Fruit fly (Drosophila melanogaster) whole organism, embryonic: ENCODE measurements around the gene Strip.

Source experiments
- Atf6 ChIP-seq: fragments of 200-800 bp; sonication (Bioruptor generic); IDR thresholded peaks from 2 replicates; pipeline ENCODE4 v1.3.6; 2022; ENCODE audit warnings: missing biosample characterization, missing genetic modification characterization
- Blimp-1 ChIP-seq: fragments of 200-800 bp; sonication (Bioruptor generic); optimal IDR thresholded peaks from 3 replicates; lab custom pipeline; 2018; ENCODE audit warnings: missing biosample characterization, missing genetic modification characterization, mild to moderate bottlenecking, moderate library complexity, missing genetic modification reagents
- CG11504 ChIP-seq: fragments of 200-800 bp; sonication (Bioruptor generic); optimal IDR thresholded peaks from 3 replicates; lab custom pipeline; 2019; ENCODE audit warnings: missing biosample characterization, mild to moderate bottlenecking, missing genetic modification characterization, moderate library complexity
- CG11723 ChIP-seq: fragments of 200-800 bp; sonication (Bioruptor generic); optimal IDR thresholded peaks from 2 replicates; lab custom pipeline; 2017; ENCODE audit warnings: missing biosample characterization, mild to moderate bottlenecking, missing genetic modification characterization
- CG12659 ChIP-seq: fragments of 200-800 bp; sonication (Bioruptor generic); optimal IDR thresholded peaks from 3 replicates; lab custom pipeline; 2017; ENCODE audit warnings: mild to moderate bottlenecking, missing biosample characterization, missing genetic modification reagents, missing genetic modification characterization
- CG12769 ChIP-seq: fragments of 200-800 bp; sonication (Bioruptor generic); optimal IDR thresholded peaks from 2 replicates; lab custom pipeline; 2019; ENCODE audit warnings: missing biosample characterization, mild to moderate bottlenecking, missing genetic modification characterization, moderate library complexity
- CG13424 ChIP-seq: fragments of 200-800 bp; sonication (Bioruptor generic); optimal IDR thresholded peaks from 2 replicates; lab custom pipeline; 2019; ENCODE audit warnings: missing biosample characterization, mild to moderate bottlenecking, missing genetic modification characterization, moderate library complexity
- CG14441 ChIP-seq: fragments of 200-800 bp; sonication (Bioruptor generic); IDR thresholded peaks from 2 replicates; pipeline ENCODE4 v1.3.6; 2022; ENCODE audit warnings: missing biosample characterization, missing genetic modification characterization
- CG15269 ChIP-seq: fragments of 200-800 bp; sonication (Bioruptor generic); optimal IDR thresholded peaks from 2 replicates; lab custom pipeline; 2018; ENCODE audit warnings: missing biosample characterization, mild to moderate bottlenecking, missing genetic modification characterization, moderate library complexity
- CG1603 ChIP-seq: fragments of 200-800 bp; sonication (Bioruptor generic); optimal IDR thresholded peaks from 2 replicates; lab custom pipeline; 2019; ENCODE audit warnings: missing biosample characterization, mild to moderate bottlenecking, missing genetic modification characterization, moderate library complexity
- CG2120 ChIP-seq: fragments of 200-800 bp; sonication (Bioruptor generic); optimal IDR thresholded peaks from 3 replicates; lab custom pipeline; 2016; ENCODE audit warnings: missing biosample characterization, missing genetic modification characterization
- CG2678 ChIP-seq: fragments of 200-800 bp; sonication (Bioruptor generic); optimal IDR thresholded peaks from 3 replicates; lab custom pipeline; 2019; ENCODE audit warnings: missing biosample characterization, mild to moderate bottlenecking, missing genetic modification characterization, moderate library complexity
- CG6175 ChIP-seq: fragments of 200-800 bp; sonication (Bioruptor generic); IDR thresholded peaks from 3 replicates; pipeline ENCODE4 v1.3.6; 2022; ENCODE audit warnings: missing biosample characterization, missing genetic modification characterization
- CG7745 ChIP-seq: fragments of 200-800 bp; sonication (Bioruptor generic); optimal IDR thresholded peaks from 2 replicates; lab custom pipeline; 2018; ENCODE audit warnings: missing biosample characterization, mild to moderate bottlenecking, missing genetic modification characterization, moderate library complexity
- CG8290 ChIP-seq, 3 experiments: fragments of 200-800 bp; sonication (Bioruptor generic); optimal IDR thresholded peaks; 2 replicates each; lab custom pipeline; 2016 to 2019; ENCODE audit warnings: missing biosample characterization in 3 of 3, missing genetic modification characterization in 3 of 3, mild to moderate bottlenecking in 2 of 3, moderate library complexity in 1 of 3
- CG9797 ChIP-seq: fragments of 200-800 bp; sonication (Bioruptor generic); optimal IDR thresholded peaks from 3 replicates; lab custom pipeline; 2018; ENCODE audit warnings: missing biosample characterization, mild to moderate bottlenecking, missing genetic modification characterization
- D ChIP-seq, 2 experiments: fragments of 200-800 bp in 1 of 2; fragments of >200 bp in 1 of 2; sonication (Bioruptor generic) in 1 of 2; optimal IDR thresholded peaks; 2 replicates in 1 of 2; 3 replicates in 1 of 2; lab custom pipeline; 2017; ENCODE audit warnings: mild to moderate bottlenecking in 1 of 2, missing biosample characterization in 1 of 2, missing genetic modification characterization in 1 of 2, missing genetic modification reagents in 1 of 2
- Dbx ChIP-seq: fragments of 200-800 bp; sonication (Bioruptor generic); IDR thresholded peaks from 3 replicates; pipeline ENCODE4 v1.3.6; 2022; ENCODE audit warnings: missing biosample characterization, missing genetic modification characterization
- Med ChIP-seq: fragments of 200-800 bp; sonication (Bioruptor generic); peaks from one replicate; lab custom pipeline; 2016; ENCODE audit warnings: missing biosample characterization, missing genetic modification characterization, mild to moderate bottlenecking, inconsistent platforms, moderate library complexity
- Neu2 ChIP-seq: fragments of 200-800 bp; sonication (Bioruptor generic); optimal IDR thresholded peaks from 3 replicates; lab custom pipeline; 2016; ENCODE audit warnings: missing biosample characterization, missing genetic modification characterization, borderline replicate concordance
- Oaz ChIP-seq: fragments of 200-800 bp; sonication (Bioruptor generic); IDR thresholded peaks from 2 replicates; pipeline ENCODE4 v1.3.6; 2022; ENCODE audit warnings: missing biosample characterization, missing genetic modification characterization
- Pdp1 ChIP-seq, 2 experiments: fragments of 200-800 bp; sonication (Bioruptor generic); optimal IDR thresholded peaks; 3 replicates each; lab custom pipeline; 2016; ENCODE audit warnings: missing biosample characterization in 2 of 2, missing genetic modification characterization in 2 of 2, mild to moderate bottlenecking in 1 of 2, moderate library complexity in 1 of 2
- Ptx1 ChIP-seq: fragments of 200-800 bp; sonication (Bioruptor generic); IDR thresholded peaks from 2 replicates; pipeline ENCODE4 v1.3.6; 2022; ENCODE audit warnings: missing biosample characterization, missing genetic modification characterization
- Ssrp ChIP-seq: fragments of 200-800 bp; sonication (Bioruptor generic); optimal IDR thresholded peaks from 2 replicates; lab custom pipeline; 2018; ENCODE audit warnings: missing biosample characterization, mild to moderate bottlenecking, missing genetic modification characterization, moderate library complexity
- Taf1 ChIP-seq: fragments of 200-800 bp; sonication (Bioruptor generic); IDR thresholded peaks from 2 replicates; pipeline ENCODE4 v1.3.6; 2022; ENCODE audit warnings: missing biosample characterization, missing genetic modification characterization
- al ChIP-seq: fragments of 200-800 bp; sonication (Bioruptor generic); IDR thresholded peaks from 2 replicates; pipeline ENCODE4 v1.3.6; 2022; ENCODE audit warnings: missing biosample characterization, missing genetic modification characterization
- crol ChIP-seq: fragments of 200-800 bp; sonication (Bioruptor generic); IDR thresholded peaks from 2 replicates; pipeline ENCODE4 v1.3.6; 2022; ENCODE audit warnings: missing biosample characterization, missing genetic modification characterization
- dmrt99B ChIP-seq: fragments of 200-800 bp; sonication (Bioruptor generic); optimal IDR thresholded peaks from 2 replicates; lab custom pipeline; 2018; ENCODE audit warnings: missing biosample characterization, mild to moderate bottlenecking, missing genetic modification characterization, moderate library complexity
- dysf ChIP-seq: fragments of 200-800 bp; sonication (Bioruptor generic); IDR thresholded peaks from 3 replicates; pipeline ENCODE4 v1.3.6; 2022; ENCODE audit warnings: missing biosample characterization, missing genetic modification characterization
- eyg ChIP-seq: fragments of 200-800 bp; sonication (Bioruptor generic); optimal IDR thresholded peaks from 3 replicates; lab custom pipeline; 2016; ENCODE audit warnings: missing biosample characterization, missing genetic modification characterization
- gro ChIP-seq: fragments of 200-800 bp; sonication (Bioruptor generic); optimal IDR thresholded peaks from 2 replicates; lab custom pipeline; 2016; ENCODE audit warnings: missing biosample characterization, missing genetic modification characterization
- gsb ChIP-seq: fragments of 200-800 bp; sonication (Bioruptor generic); IDR thresholded peaks from 2 replicates; pipeline ENCODE4 v1.3.6; 2022; ENCODE audit warnings: missing biosample characterization, missing genetic modification characterization
- insv ChIP-seq, 2 experiments: fragments of 200-800 bp; sonication (Bioruptor generic); optimal IDR thresholded peaks; 3 replicates each; lab custom pipeline; 2016 to 2018; ENCODE audit warnings: missing biosample characterization in 2 of 2, missing genetic modification characterization in 2 of 2
- lab ChIP-seq: fragments of 200-800 bp; sonication (Bioruptor generic); optimal IDR thresholded peaks from 3 replicates; lab custom pipeline; 2017; ENCODE audit warnings: missing biosample characterization, missing genetic modification characterization, mild to moderate bottlenecking, moderate library complexity, missing genetic modification reagents
- lov ChIP-seq, 2 experiments: fragments of 200-800 bp in 1 of 2; fragments of >200 bp in 1 of 2; sonication (Bioruptor generic) in 1 of 2; IDR thresholded peaks in 1 of 2; optimal IDR thresholded peaks in 1 of 2; 2 replicates in 1 of 2; 3 replicates in 1 of 2; pipeline versions ENCODE4 v1.3.6 to Lab custom; 2017 to 2022; ENCODE audit warnings: missing biosample characterization in 1 of 2, missing genetic modification characterization in 1 of 2
- org-1 ChIP-seq: fragments of 200-800 bp; sonication (Bioruptor generic); optimal IDR thresholded peaks from 2 replicates; lab custom pipeline; 2017; ENCODE audit warnings: missing biosample characterization, missing genetic modification characterization
- prd ChIP-seq, 3 experiments: fragments of >200 bp in 2 of 3; fragments of 200-800 bp in 1 of 3; sonication (Bioruptor generic) in 1 of 3; optimal IDR thresholded peaks in 2 of 3; IDR thresholded peaks in 1 of 3; 2 replicates in 2 of 3; 3 replicates in 1 of 3; pipeline versions ENCODE4 v1.3.6 to Lab custom; 2017 to 2022; ENCODE audit warnings: missing biosample characterization in 1 of 3, missing genetic modification characterization in 1 of 3
- pros ChIP-seq: fragments of 200-800 bp; sonication (Bioruptor generic); optimal IDR thresholded peaks from 3 replicates; lab custom pipeline; 2019; ENCODE audit warnings: missing biosample characterization, mild to moderate bottlenecking, missing genetic modification characterization, moderate library complexity
- row ChIP-seq: fragments of 200-800 bp; sonication (Bioruptor generic); IDR thresholded peaks from 3 replicates; pipeline ENCODE4 v1.3.6; 2022; ENCODE audit warnings: missing biosample characterization, missing genetic modification characterization
- sens ChIP-seq: fragments of 200-800 bp; sonication (Bioruptor generic); peaks from one replicate; lab custom pipeline; 2016; ENCODE audit warnings: missing biosample characterization, missing genetic modification characterization
- seq ChIP-seq: fragments of 200-800 bp; sonication (Bioruptor generic); IDR thresholded peaks from 2 replicates; pipeline ENCODE4 v1.3.6; 2022; ENCODE audit warnings: missing biosample characterization, missing genetic modification characterization
- slbo ChIP-seq: fragments of 200-800 bp; sonication (Bioruptor generic); IDR thresholded peaks from 2 replicates; pipeline ENCODE4 v1.3.6; 2022; ENCODE audit warnings: missing biosample characterization, missing genetic modification characterization
- stc ChIP-seq: fragments of 200-800 bp; sonication (Bioruptor generic); IDR thresholded peaks from 2 replicates; pipeline ENCODE4 v1.3.6; 2022; ENCODE audit warnings: missing biosample characterization, missing genetic modification characterization
- tin ChIP-seq: fragments of 200-800 bp; sonication (Bioruptor generic); optimal IDR thresholded peaks from 3 replicates; lab custom pipeline; 2016; ENCODE audit warnings: missing biosample characterization, missing genetic modification characterization
- trem ChIP-seq: fragments of 200-800 bp; optimal IDR thresholded peaks from 3 replicates; lab custom pipeline; 2019; ENCODE audit warnings: missing biosample characterization, mild to moderate bottlenecking, missing genetic modification characterization, moderate library complexity
- vvl ChIP-seq: fragments of 200-800 bp; sonication (Bioruptor generic); IDR thresholded peaks from 2 replicates; pipeline ENCODE4 v1.3.6; 2022; ENCODE audit warnings: missing biosample characterization, missing genetic modification characterization

Gene Strip

DNA sequence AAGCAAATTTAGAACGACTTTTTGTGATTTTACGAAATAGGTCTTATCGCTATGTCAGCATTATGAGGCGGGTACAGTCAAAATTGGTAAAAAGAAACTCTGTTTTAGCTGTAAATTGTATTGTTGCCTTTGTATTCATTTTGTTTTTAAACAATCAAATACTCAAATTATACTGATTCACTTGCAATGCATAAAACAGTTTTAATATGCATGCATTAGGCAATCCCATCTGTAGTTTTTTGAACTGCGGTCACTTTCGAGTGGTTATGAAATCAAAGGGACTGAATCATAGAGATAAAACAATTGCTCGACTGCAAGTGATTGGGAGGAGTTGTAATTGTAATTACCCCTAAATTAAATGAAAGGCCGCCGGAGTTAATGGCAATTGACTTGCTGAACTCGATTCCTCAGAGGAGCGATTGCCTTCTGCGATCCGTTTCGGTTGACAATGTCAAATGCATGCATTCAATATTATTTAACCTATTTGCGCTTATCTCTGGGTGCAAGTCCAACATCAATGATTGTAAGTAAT lies 11.1 kb upstream of the Strip start (continued):
- TF ChIP-seq D (optimal IDR thresholded peaks at IDR 0.05; lab: Kevin White, UChicago): no peak
- no peak for TF ChIP-seq D (GFP tag; optimal IDR thresholded peaks at IDR 0.05; lab: Kevin White, UChicago)
- peak; percentile 15 for TF ChIP-seq CG12769
- TF ChIP-seq dmrt99B (tag; lab: Kevin White, UChicago): peak; percentile 0
- TF ChIP-seq CG8290 (GFP tag; optimal IDR thresholded peaks at IDR 0.05; lab: Kevin White, UChicago): no peak
- TF ChIP-seq CG8290 (tag; optimal IDR thresholded peaks at IDR 0.05; lab: Kevin White, UChicago): peak in 1 of 2 experiments; percentile 38
- peak; percentile 20 for TF ChIP-seq CG2678 (tag; lab: Kevin White, UChicago)
- TF ChIP-seq CG15269: peak; percentile 45
- TF ChIP-seq prd (optimal IDR thresholded peaks at IDR 0.05; lab: Kevin White, UChicago): no peak
- TF ChIP-seq prd (GFP tag; IDR thresholded peaks at IDR 0.05; lab: Robert Waterston, UW): 0 out of 3 replicates have a peak, but pooled peaks have one; percentile 9
- peak; percentile 58 for TF ChIP-seq Med (GFP tag; lab: Kevin White, UChicago)
- peak; percentile 19 for TF ChIP-seq CG11504 (tag; lab: Kevin White, UChicago)
- TF ChIP-seq Pdp1 (GFP tag; optimal IDR thresholded peaks at IDR 0.05; lab: Kevin White, UChicago): peak in 1 of 2 experiments; percentile 56
- peak; percentile 25 for TF ChIP-seq CG13424 (tag; lab: Kevin White, UChicago)
- TF ChIP-seq CG6175 (GFP tag; lab: Robert Waterston, UW): no peak
- TF ChIP-seq pros: no peak
- peak; percentile 55 for TF ChIP-seq slbo (GFP tag; lab: Robert Waterston, UW)
- peak; percentile 56 for TF ChIP-seq row (GFP tag; lab: Robert Waterston, UW)
- no peak for TF ChIP-seq Oaz
- TF ChIP-seq vvl (GFP tag; lab: Robert Waterston, UW): 0 out of 2 replicates have a peak, but pooled peaks have one; percentile 19
- peak; percentile 37; the same call in 1 of the 2 replicates for TF ChIP-seq Atf6
- TF ChIP-seq CG1603 (tag; lab: Kevin White, UChicago): no peak
- TF ChIP-seq eyg: no peak
- TF ChIP-seq stc (GFP tag; lab: Robert Waterston, UW): 0 out of 2 replicates have a peak, but pooled peaks have one; percentile 44
- peak; percentile 3 for TF ChIP-seq CG12659 (GFP tag; lab: Kevin White, UChicago)
- 0 out of 2 replicates have a peak, but pooled peaks have one; percentile 13 for TF ChIP-seq Ptx1
- TF ChIP-seq Taf1 (GFP tag; lab: Robert Waterston, UW): no peak
- TF ChIP-seq Dbx (GFP tag; lab: Robert Waterston, UW): no peak
- no peak for TF ChIP-seq al (GFP tag; lab: Robert Waterston, UW)
- peak; percentile 32; the same call in 1 of the 2 replicates for TF ChIP-seq gsb
- 0 out of 2 replicates have a peak, but pooled peaks have one; percentile 22 for TF ChIP-seq CG14441 (GFP tag; lab: Robert Waterston, UW)
- TF ChIP-seq seq: peak; percentile 54
- peak; percentile 37 for TF ChIP-seq lab (GFP tag; lab: Kevin White, UChicago)
- TF ChIP-seq dysf (GFP tag; lab: Robert Waterston, UW): 0 out of 3 replicates have a peak, but pooled peaks have one; percentile 34
- TF ChIP-seq CG2120 (GFP tag; lab: Kevin White, UChicago): peak; percentile 46
- TF ChIP-seq CG9797 (GFP tag; lab: Kevin White, UChicago): no peak

DNA sequence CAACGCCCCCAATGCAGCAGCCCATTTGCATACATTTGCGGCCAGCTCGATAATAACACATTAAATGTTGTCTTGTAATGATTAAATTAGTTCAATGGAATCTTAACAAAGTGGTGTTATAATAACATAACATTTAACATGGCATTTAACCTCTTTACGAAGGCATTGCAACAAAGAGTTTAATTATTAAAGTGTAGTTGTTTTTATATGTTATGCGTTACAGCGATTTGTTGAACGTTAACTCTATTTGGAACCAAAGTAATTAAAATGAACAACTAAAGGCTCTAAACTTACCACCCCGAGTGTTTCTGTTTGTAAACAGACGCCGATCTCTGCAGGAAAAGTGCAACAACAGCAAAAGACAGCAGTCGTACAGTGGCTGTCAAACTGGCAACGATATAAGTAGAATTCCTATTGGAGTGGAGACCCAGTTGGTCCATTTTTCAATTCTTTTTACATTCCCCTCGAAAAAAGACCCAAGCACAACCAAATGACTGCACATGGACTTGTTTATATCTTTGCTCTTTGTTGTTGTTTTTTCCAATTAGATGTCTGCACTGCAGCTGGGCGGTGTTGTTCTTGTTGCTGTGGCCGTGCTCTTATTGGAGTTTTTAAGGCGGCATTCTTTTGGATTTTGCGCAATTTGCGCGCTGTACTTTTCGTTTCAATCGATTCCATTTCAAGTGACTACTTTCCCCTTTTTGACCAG lies 10.4 kb upstream of the Strip start:
- no peak for TF ChIP-seq crol
- no peak for TF ChIP-seq org-1 (GFP tag; lab: Kevin White, UChicago)
- TF ChIP-seq D (optimal IDR thresholded peaks at IDR 0.05; lab: Kevin White, UChicago): no peak
- peak; percentile 17 for TF ChIP-seq D (GFP tag; optimal IDR thresholded peaks at IDR 0.05; lab: Kevin White, UChicago)
- TF ChIP-seq gro (GFP tag; lab: Kevin White, UChicago): no peak
- peak; percentile 39 for TF ChIP-seq Ssrp
- TF ChIP-seq insv (GFP tag; optimal IDR thresholded peaks at IDR 0.05; lab: Kevin White, UChicago): peak; percentile 97 to 99
- TF ChIP-seq Blimp-1: peak; percentile 34
- no peak for TF ChIP-seq CG7745 (tag; lab: Kevin White, UChicago)
- no peak for TF ChIP-seq CG11723 (GFP tag; lab: Kevin White, UChicago)
- no peak for TF ChIP-seq CG2120 (GFP tag; lab: Kevin White, UChicago)
- TF ChIP-seq Neu2 (GFP tag; lab: Kevin White, UChicago): peak; percentile 88
- no peak for TF ChIP-seq lov (optimal IDR thresholded peaks at IDR 0.05; lab: Kevin White, UChicago)
- no peak for TF ChIP-seq lov (GFP tag; IDR thresholded peaks at IDR 0.05; lab: Robert Waterston, UW)
- TF ChIP-seq trem (tag; lab: Kevin White, UChicago): no peak
- no peak for TF ChIP-seq tin
- TF ChIP-seq sens (GFP tag; lab: Kevin White, UChicago): peak; percentile 71
- peak; percentile 10 for TF ChIP-seq CG13424 (tag; lab: Kevin White, UChicago)
